Worm (Caenorhabditis elegans) whole organism, L3 larva: ENCODE data around the gene srx-113.

Experiments used
- R02D3.7 ChIP-seq: fragments of 150-350 bp; optimal IDR thresholded peaks from 2 replicates; lab custom pipeline; 2014; ENCODE audit warnings: missing biosample characterization, missing genetic modification characterization
- aly-2 ChIP-seq: fragments of 150-350 bp; optimal IDR thresholded peaks from 2 replicates; lab custom pipeline; 2014; ENCODE audit warnings: missing biosample characterization, missing genetic modification characterization
- ama-1 ChIP-seq: fragments of 150-350 bp; optimal IDR thresholded peaks from 2 replicates; lab custom pipeline; 2018
- ceh-16 ChIP-seq: sonication (generic microtip); optimal IDR thresholded peaks from 2 replicates; lab custom pipeline; 2017; ENCODE audit warnings: missing biosample characterization, missing genetic modification characterization
- ceh-82 ChIP-seq: fragments of 150-350 bp; optimal IDR thresholded peaks from 2 replicates; lab custom pipeline; 2014; ENCODE audit warnings: missing biosample characterization, missing genetic modification characterization
- ceh-9 ChIP-seq: sonication (generic microtip); optimal IDR thresholded peaks from 2 replicates; lab custom pipeline; 2018; ENCODE audit warnings: missing biosample characterization, missing genetic modification characterization
- daf-12 ChIP-seq: fragments of 150-350 bp; optimal IDR thresholded peaks from 2 replicates; lab custom pipeline; 2014; ENCODE audit warnings: missing biosample characterization, missing genetic modification reagents, missing genetic modification characterization
- elt-1 ChIP-seq: fragments of 150-350 bp; optimal IDR thresholded peaks from 2 replicates; lab custom pipeline; 2014; ENCODE audit warnings: missing biosample characterization, missing genetic modification characterization
- fkh-10 ChIP-seq: sonication (generic microtip); optimal IDR thresholded peaks from 2 replicates; lab custom pipeline; 2017; ENCODE audit warnings: missing biosample characterization, missing genetic modification reagents, missing genetic modification characterization
- fkh-2 ChIP-seq: fragments of 150-350 bp; optimal IDR thresholded peaks from 2 replicates; lab custom pipeline; 2014; ENCODE audit warnings: missing biosample characterization, missing genetic modification reagents, missing genetic modification characterization
- jun-1 ChIP-seq: fragments of 150-350 bp; optimal IDR thresholded peaks from 2 replicates; lab custom pipeline; 2014; ENCODE audit warnings: missing biosample characterization, missing genetic modification reagents, missing genetic modification characterization
- lin-15B ChIP-seq: fragments of 150-350 bp; optimal IDR thresholded peaks from 2 replicates; lab custom pipeline; 2014; ENCODE audit warnings: missing biosample characterization, missing genetic modification characterization
- lin-39 ChIP-seq: fragments of 150-350 bp; optimal IDR thresholded peaks from 2 replicates; lab custom pipeline; 2018; ENCODE audit warnings: missing biosample characterization, missing genetic modification reagents, missing genetic modification characterization
- lsy-12 ChIP-seq: sonication (generic microtip); optimal IDR thresholded peaks from 2 replicates; lab custom pipeline; 2016; ENCODE audit warnings: mild to moderate bottlenecking, missing genetic modification characterization, missing compliant biosample characterization
- mdl-1 ChIP-seq: fragments of 150-350 bp; optimal IDR thresholded peaks from 2 replicates; lab custom pipeline; 2014; ENCODE audit warnings: missing biosample characterization, missing genetic modification characterization
- mml-1 ChIP-seq: fragments of 150-350 bp; sonication (generic microtip); optimal IDR thresholded peaks from 3 replicates; lab custom pipeline; 2014; ENCODE audit warnings: missing biosample characterization, missing genetic modification characterization
- nfya-1 ChIP-seq: sonication (generic microtip); optimal IDR thresholded peaks from 2 replicates; lab custom pipeline; 2017; ENCODE audit warnings: missing genetic modification characterization, mild to moderate bottlenecking, missing compliant biosample characterization, antibody characterized with exemption, moderate library complexity; ENCODE audit not compliant: insufficient read depth
- nhr-11 ChIP-seq: fragments of 150-350 bp; optimal IDR thresholded peaks from 2 replicates; lab custom pipeline; 2014; ENCODE audit warnings: missing biosample characterization, missing genetic modification characterization
- nhr-12 ChIP-seq: fragments of 150-350 bp; optimal IDR thresholded peaks from 2 replicates; lab custom pipeline; 2014; ENCODE audit warnings: missing biosample characterization, missing genetic modification characterization
- nhr-23 ChIP-seq: fragments of 150-350 bp; optimal IDR thresholded peaks from 2 replicates; lab custom pipeline; 2014; ENCODE audit warnings: missing biosample characterization, missing genetic modification reagents, missing genetic modification characterization
- nhr-237 ChIP-seq: fragments of 150-350 bp; optimal IDR thresholded peaks from 2 replicates; lab custom pipeline; 2014; ENCODE audit warnings: missing biosample characterization, missing genetic modification characterization
- nhr-25 ChIP-seq: sonication (generic microtip); optimal IDR thresholded peaks from 2 replicates; lab custom pipeline; 2017; ENCODE audit warnings: missing biosample characterization, missing genetic modification characterization
- nhr-28 ChIP-seq: fragments of 150-350 bp; optimal IDR thresholded peaks from 2 replicates; lab custom pipeline; 2014; ENCODE audit warnings: missing biosample characterization, missing genetic modification characterization
- nhr-43 ChIP-seq: sonication (generic microtip); optimal IDR thresholded peaks from 2 replicates; lab custom pipeline; 2016; ENCODE audit warnings: mild to moderate bottlenecking, missing genetic modification characterization, missing compliant biosample characterization; ENCODE audit not compliant: poor library complexity, severe bottlenecking
- nhr-76 ChIP-seq: fragments of 150-350 bp; sonication (generic microtip); optimal IDR thresholded peaks from 5 replicates; lab custom pipeline; 2014; ENCODE audit warnings: missing biosample characterization, missing genetic modification characterization
- nhr-77 ChIP-seq: fragments of 150-350 bp; optimal IDR thresholded peaks from 2 replicates; lab custom pipeline; 2014; ENCODE audit warnings: missing biosample characterization, missing genetic modification characterization
- pha-4 ChIP-seq: fragments of 150-350 bp; optimal IDR thresholded peaks from 2 replicates; lab custom pipeline; 2014; ENCODE audit warnings: missing biosample characterization, missing genetic modification reagents, missing genetic modification characterization
- sea-2 ChIP-seq: fragments of 150-350 bp; sonication (generic microtip); optimal IDR thresholded peaks from 4 replicates; lab custom pipeline; 2014; ENCODE audit warnings: missing biosample characterization, missing genetic modification reagents, missing genetic modification characterization
- skn-1 ChIP-seq: fragments of 150-350 bp; optimal IDR thresholded peaks from 2 replicates; lab custom pipeline; 2014; ENCODE audit warnings: missing biosample characterization, missing genetic modification characterization
- snpc-4 ChIP-seq: fragments of 150-350 bp; optimal IDR thresholded peaks from 2 replicates; lab custom pipeline; 2014; ENCODE audit warnings: missing biosample characterization, missing genetic modification characterization
- tbx-2 ChIP-seq: sonication (generic microtip); optimal IDR thresholded peaks from 2 replicates; lab custom pipeline; 2016; ENCODE audit warnings: mild to moderate bottlenecking, missing genetic modification characterization, missing compliant biosample characterization
- unc-39 ChIP-seq: sonication (generic microtip); optimal IDR thresholded peaks from 4 replicates; lab custom pipeline; 2017; ENCODE audit warnings: missing biosample characterization, missing genetic modification characterization
- ztf-11 ChIP-seq: fragments of 150-350 bp; optimal IDR thresholded peaks from 2 replicates; lab custom pipeline; 2014; ENCODE audit warnings: missing biosample characterization, missing genetic modification characterization
- ztf-4 ChIP-seq: fragments of 150-350 bp; optimal IDR thresholded peaks from 2 replicates; lab custom pipeline; 2014; ENCODE audit warnings: missing biosample characterization, missing genetic modification characterization

The srx-113 gene

ce11 chrV:12590601-12591000 lies 41.3 kb downstream of the srx-113 start, which contains the start of gene ttr-43:
ttr-43 (minus strand) TSS chrV:12590701.
- no peak for TF ChIP-seq pha-4 (tag; lab: Kevin White, UChicago)
- no peak for TF ChIP-seq jun-1 (tag; lab: Kevin White, UChicago)
- TF ChIP-seq nhr-77, result no peak
- TF ChIP-seq ceh-9, result no peak
- TF ChIP-seq skn-1 (tag; lab: Kevin White, UChicago), result no peak
- TF ChIP-seq nhr-11, result no peak
- no peak for TF ChIP-seq nhr-28 (tag; lab: Kevin White, UChicago)
- no peak for TF ChIP-seq ztf-4
- TF ChIP-seq lsy-12 (tag; lab: Kevin White, UChicago), result no peak
- TF ChIP-seq nhr-43 (tag; lab: Kevin White, UChicago), result no peak
- no peak for TF ChIP-seq ceh-82 (tag; lab: Kevin White, UChicago)
- no peak for TF ChIP-seq nfya-1 (tag; lab: Kevin White, UChicago)
- no peak for TF ChIP-seq fkh-2 (tag; lab: Kevin White, UChicago)
- no peak for TF ChIP-seq daf-12 (tag; lab: Kevin White, UChicago)
- TF ChIP-seq nhr-237 (tag; lab: Kevin White, UChicago), result no peak
- no peak for TF ChIP-seq ama-1 (lab: Kevin White, UChicago)

ce11 chrV:12588030-12588429 lies 43.9 kb downstream of the srx-113 start, which contains the start of gene C14C10.1:
C14C10.1 (plus strand) TSS chrV:12588330.
- TF ChIP-seq nhr-237 (tag; lab: Kevin White, UChicago) (no peak), tbx-2 (tag; lab: Kevin White, UChicago) (no peak), aly-2 (tag; lab: Kevin White, UChicago) (no peak), mml-1 (tag; lab: Kevin White, UChicago) (no peak), nhr-76 (tag; lab: Kevin White, UChicago) (no peak), ama-1 (lab: Kevin White, UChicago) (no peak), nhr-43 (tag; lab: Kevin White, UChicago) (no peak), nhr-25 (tag; lab: Kevin White, UChicago) (no peak), nhr-23 (tag; lab: Kevin White, UChicago) (no peak), fkh-10 (no peak), ceh-82 (tag; lab: Kevin White, UChicago) (no peak), lin-39 (tag; lab: Kevin White, UChicago) (no peak), elt-1 (tag; lab: Kevin White, UChicago) (no peak), lin-15B (tag; lab: Kevin White, UChicago) (no peak), ceh-16 (no peak)

- TF ChIP-seq nfya-1 (tag; lab: Kevin White, UChicago), result no peak
- no peak for TF ChIP-seq snpc-4 (tag; lab: Kevin White, UChicago)
- TF ChIP-seq unc-39 (tag; lab: Kevin White, UChicago), result no peak
- TF ChIP-seq mdl-1 (tag; lab: Kevin White, UChicago), result no peak
- TF ChIP-seq nhr-25 (tag; lab: Kevin White, UChicago), result no peak
- TF ChIP-seq nhr-237 (tag; lab: Kevin White, UChicago), result no peak
- no peak for TF ChIP-seq ztf-11
- no peak for TF ChIP-seq lsy-12 (tag; lab: Kevin White, UChicago)
- TF ChIP-seq daf-12 (tag; lab: Kevin White, UChicago), result no peak
- no peak for TF ChIP-seq R02D3.7 (tag; lab: Kevin White, UChicago)
- TF ChIP-seq nhr-12 (tag; lab: Kevin White, UChicago), result no peak
- no peak for TF ChIP-seq lin-39 (tag; lab: Kevin White, UChicago)
- TF ChIP-seq nhr-28 (tag; lab: Kevin White, UChicago), result no peak
- TF ChIP-seq sea-2 (GFP tag; lab: Kevin White, UChicago), result no peak
- TF ChIP-seq mml-1 (tag; lab: Kevin White, UChicago), result no peak
- TF ChIP-seq nhr-77, result no peak
Measured at ce11 chrV:12586793-12587192, 45.2 kb downstream of the srx-113 start.

ce11 chrV:12584771-12585170 lies 47.2 kb downstream of the srx-113 start:
- TF ChIP-seq daf-12 (tag; lab: Kevin White, UChicago), result no peak
- TF ChIP-seq lin-39 (tag; lab: Kevin White, UChicago), result no peak
- TF ChIP-seq nfya-1 (tag; lab: Kevin White, UChicago), result no peak
- TF ChIP-seq ztf-11, result no peak
- no peak for TF ChIP-seq aly-2 (tag; lab: Kevin White, UChicago)
- TF ChIP-seq, all 47 proteins: peak for 0
